Fruit fly (Drosophila melanogaster) whole organism, embryonic: ENCODE data around the gene mRpS18B.
A peak's percentile ranks its signal among the peaks of the same experiment; 100 is the strongest.

ENCODE experiments used
- BEAF-32 ChIP-seq: fragments of 200-800 bp; sonication (Bioruptor generic); optimal IDR thresholded peaks from 3 replicates; lab custom pipeline; 2017; ENCODE audit warnings: missing biosample characterization, missing genetic modification characterization, mild to moderate bottlenecking, moderate library complexity, missing genetic modification reagents
- Blimp-1 ChIP-seq: fragments of 200-800 bp; sonication (Bioruptor generic); optimal IDR thresholded peaks from 3 replicates; lab custom pipeline; 2018; ENCODE audit warnings: missing biosample characterization, missing genetic modification characterization, mild to moderate bottlenecking, moderate library complexity, missing genetic modification reagents
- CG10147 ChIP-seq: fragments of 200-800 bp; sonication (Bioruptor generic); optimal IDR thresholded peaks from 2 replicates; lab custom pipeline; 2019; ENCODE audit warnings: missing biosample characterization, mild to moderate bottlenecking, missing genetic modification characterization, moderate library complexity
- CG11093 ChIP-seq: fragments of 200-800 bp; sonication (Bioruptor generic); IDR thresholded peaks from 3 replicates; pipeline ENCODE4 v1.3.6; 2022; ENCODE audit warnings: missing biosample characterization, missing genetic modification characterization
- CG11456 ChIP-seq: fragments of 200-800 bp; sonication (Bioruptor generic); IDR thresholded peaks from 3 replicates; pipeline ENCODE4 v1.3.6; 2022; ENCODE audit warnings: missing biosample characterization, missing genetic modification characterization
- CG11504 ChIP-seq: fragments of 200-800 bp; sonication (Bioruptor generic); optimal IDR thresholded peaks from 3 replicates; lab custom pipeline; 2019; ENCODE audit warnings: missing biosample characterization, mild to moderate bottlenecking, missing genetic modification characterization, moderate library complexity
- CG12236 ChIP-seq: fragments of 200-800 bp; sonication (Bioruptor generic); optimal IDR thresholded peaks from 2 replicates; lab custom pipeline; 2016; ENCODE audit warnings: missing biosample characterization, missing genetic modification characterization
- CG12391 ChIP-seq: fragments of 200-800 bp; sonication (Bioruptor generic); optimal IDR thresholded peaks from 3 replicates; lab custom pipeline; 2018; ENCODE audit warnings: missing biosample characterization, mild to moderate bottlenecking, missing genetic modification characterization, moderate library complexity
- CG17612 ChIP-seq: fragments of 200-800 bp; sonication (Bioruptor generic); IDR thresholded peaks from 2 replicates; pipeline ENCODE4 v1.3.6; 2022; ENCODE audit warnings: missing biosample characterization, missing genetic modification characterization
- CG17912 ChIP-seq: fragments of 200-800 bp; sonication (Bioruptor generic); optimal IDR thresholded peaks from 2 replicates; lab custom pipeline; 2018; ENCODE audit warnings: missing biosample characterization, mild to moderate bottlenecking, missing genetic modification characterization
- CG2129 ChIP-seq: fragments of 200-800 bp; sonication (Bioruptor generic); IDR thresholded peaks from 2 replicates; pipeline ENCODE4 v1.3.6; 2022; ENCODE audit warnings: missing biosample characterization, missing genetic modification characterization; ENCODE audit not compliant: partially characterized antibody
- CG30020 ChIP-seq: fragments of 200-800 bp; optimal IDR thresholded peaks from 2 replicates; lab custom pipeline; 2019; ENCODE audit warnings: missing biosample characterization, mild to moderate bottlenecking, missing genetic modification characterization, moderate library complexity
- CG30403 ChIP-seq: fragments of 200-800 bp; sonication (Bioruptor generic); optimal IDR thresholded peaks from 3 replicates; lab custom pipeline; 2016; ENCODE audit warnings: missing biosample characterization, missing genetic modification characterization
- CG34376 ChIP-seq: fragments of 200-800 bp; sonication (Bioruptor generic); optimal IDR thresholded peaks from 2 replicates; lab custom pipeline; 2018; ENCODE audit warnings: missing biosample characterization, mild to moderate bottlenecking, missing genetic modification characterization
- CG3838 ChIP-seq: fragments of 200-800 bp; sonication (Bioruptor generic); optimal IDR thresholded peaks from 3 replicates; lab custom pipeline; 2016; ENCODE audit warnings: missing biosample characterization, missing genetic modification characterization
- CG3995 ChIP-seq: fragments of 200-800 bp; sonication (Bioruptor generic); optimal IDR thresholded peaks from 3 replicates; lab custom pipeline; 2016; ENCODE audit warnings: missing biosample characterization, missing genetic modification characterization
- CG5953 ChIP-seq: fragments of 200-800 bp; sonication (Bioruptor generic); IDR thresholded peaks from 2 replicates; pipeline ENCODE4 v1.3.6; 2022; ENCODE audit warnings: missing biosample characterization, missing genetic modification characterization
- CG7372 ChIP-seq: fragments of 200-800 bp; sonication (Bioruptor generic); IDR thresholded peaks from 2 replicates; pipeline ENCODE4 v1.3.6; 2022; ENCODE audit warnings: missing biosample characterization, missing genetic modification characterization
- CG8478 ChIP-seq: fragments of >200 bp; optimal IDR thresholded peaks from 2 replicates; lab custom pipeline; 2018
- Deaf1 ChIP-seq: fragments of 200-800 bp; optimal IDR thresholded peaks from 3 replicates; lab custom pipeline; 2019; ENCODE audit warnings: missing biosample characterization, mild to moderate bottlenecking, missing genetic modification characterization, moderate library complexity
- Dfd ChIP-seq, 2 experiments: fragments of >200 bp; optimal IDR thresholded peaks; 2 replicates each; lab custom pipeline; 2017; ENCODE audit warnings: missing biosample characterization in 2 of 2, missing genetic modification characterization in 2 of 2
- Doc2 ChIP-seq: fragments of 200-800 bp; sonication (Bioruptor generic); IDR thresholded peaks from 2 replicates; pipeline ENCODE4 v1.3.6; 2022; ENCODE audit warnings: missing biosample characterization, missing genetic modification characterization
- Fer3 ChIP-seq: fragments of 200-800 bp; sonication (Bioruptor generic); optimal IDR thresholded peaks from 2 replicates; lab custom pipeline; 2018; ENCODE audit warnings: missing biosample characterization, mild to moderate bottlenecking, missing genetic modification characterization, moderate library complexity
- Max ChIP-seq: fragments of 200-800 bp; sonication (Bioruptor generic); optimal IDR thresholded peaks from 2 replicates; lab custom pipeline; 2016; ENCODE audit warnings: missing biosample characterization, mild to moderate bottlenecking, missing genetic modification characterization
- Mes4 ChIP-seq: fragments of 200-800 bp; sonication (Bioruptor generic); optimal IDR thresholded peaks from 2 replicates; lab custom pipeline; 2016; ENCODE audit warnings: missing biosample characterization, missing genetic modification characterization
- Mrtf ChIP-seq: fragments of 200-800 bp; sonication (Bioruptor generic); IDR thresholded peaks from 3 replicates; pipeline ENCODE4 v1.3.6; 2022; ENCODE audit warnings: missing biosample characterization, missing genetic modification characterization
- Neu2 ChIP-seq: fragments of 200-800 bp; sonication (Bioruptor generic); optimal IDR thresholded peaks from 3 replicates; lab custom pipeline; 2016; ENCODE audit warnings: missing biosample characterization, missing genetic modification characterization, borderline replicate concordance
- Poxn ChIP-seq: fragments of 200-800 bp; sonication (Bioruptor generic); IDR thresholded peaks from 2 replicates; pipeline ENCODE4 v1.3.6; 2022; ENCODE audit warnings: missing biosample characterization, missing genetic modification characterization
- Ravus ChIP-seq: fragments of 200-800 bp; sonication (Bioruptor generic); IDR thresholded peaks from 2 replicates; pipeline ENCODE4 v1.3.6; 2022; ENCODE audit warnings: missing biosample characterization, missing genetic modification characterization
- Ssrp ChIP-seq: fragments of 200-800 bp; sonication (Bioruptor generic); optimal IDR thresholded peaks from 2 replicates; lab custom pipeline; 2018; ENCODE audit warnings: missing biosample characterization, mild to moderate bottlenecking, missing genetic modification characterization, moderate library complexity
- Taf1 ChIP-seq: fragments of 200-800 bp; sonication (Bioruptor generic); IDR thresholded peaks from 2 replicates; pipeline ENCODE4 v1.3.6; 2022; ENCODE audit warnings: missing biosample characterization, missing genetic modification characterization
- bab2 ChIP-seq: fragments of 200-800 bp; sonication (Bioruptor generic); optimal IDR thresholded peaks from 2 replicates; lab custom pipeline; 2016; ENCODE audit warnings: missing biosample characterization, missing genetic modification characterization
- disco-r ChIP-seq: fragments of 200-800 bp; sonication (Bioruptor generic); optimal IDR thresholded peaks from 2 replicates; lab custom pipeline; 2016; ENCODE audit warnings: missing biosample characterization, missing genetic modification characterization
- fru ChIP-seq: fragments of >200 bp; optimal IDR thresholded peaks from 2 replicates; lab custom pipeline; 2017
- fu2 ChIP-seq: fragments of 200-800 bp; sonication (Bioruptor generic); optimal IDR thresholded peaks from 2 replicates; lab custom pipeline; 2016; ENCODE audit warnings: missing biosample characterization, missing genetic modification characterization
- gem ChIP-seq: fragments of 200-800 bp; sonication (Bioruptor generic); optimal IDR thresholded peaks from 2 replicates; lab custom pipeline; 2019; ENCODE audit warnings: missing biosample characterization, mild to moderate bottlenecking, missing genetic modification characterization, moderate library complexity
- h ChIP-seq: fragments of >200 bp; optimal IDR thresholded peaks from 2 replicates; lab custom pipeline; 2017
- hb ChIP-seq: fragments of 200-800 bp; sonication (Bioruptor generic); IDR thresholded peaks from 3 replicates; pipeline ENCODE4 v1.3.6; 2022; ENCODE audit warnings: missing biosample characterization, missing genetic modification characterization; ENCODE audit not compliant: partially characterized antibody
- kay ChIP-seq: fragments of 200-800 bp; sonication (Bioruptor generic); optimal IDR thresholded peaks from 2 replicates; lab custom pipeline; 2016; ENCODE audit warnings: missing biosample characterization, missing genetic modification characterization
- lilli ChIP-seq: fragments of 200-800 bp; sonication (Bioruptor generic); optimal IDR thresholded peaks from 3 replicates; lab custom pipeline; 2016; ENCODE audit warnings: missing biosample characterization, missing genetic modification characterization
- lola ChIP-seq, 3 experiments: fragments of >200 bp in 2 of 3; fragments of 200-800 bp in 1 of 3; sonication (Bioruptor generic) in 1 of 3; optimal IDR thresholded peaks; 2 replicates each; lab custom pipeline; 2017 to 2019; ENCODE audit warnings: missing biosample characterization in 3 of 3, missing genetic modification characterization in 3 of 3, mild to moderate bottlenecking in 1 of 3, moderate library complexity in 1 of 3
- nau ChIP-seq: fragments of 200-800 bp; sonication (Bioruptor generic); optimal IDR thresholded peaks from 3 replicates; lab custom pipeline; 2017; ENCODE audit warnings: missing biosample characterization, mild to moderate bottlenecking, missing genetic modification characterization, missing genetic modification reagents
- nmo ChIP-seq: fragments of 200-800 bp; sonication (Bioruptor generic); optimal IDR thresholded peaks from 2 replicates; lab custom pipeline; 2018; ENCODE audit warnings: missing biosample characterization, mild to moderate bottlenecking, missing genetic modification characterization, moderate library complexity
- nom ChIP-seq: fragments of 200-800 bp; sonication (Bioruptor generic); optimal IDR thresholded peaks from 2 replicates; lab custom pipeline; 2017; ENCODE audit warnings: missing biosample characterization, missing genetic modification characterization, mild to moderate bottlenecking, moderate library complexity, missing genetic modification reagents
- p53 ChIP-seq: fragments of 200-800 bp; sonication (Bioruptor generic); optimal IDR thresholded peaks from 2 replicates; lab custom pipeline; 2016; ENCODE audit warnings: missing biosample characterization, missing genetic modification characterization
- pnt ChIP-seq: fragments of 200-800 bp; sonication (Bioruptor generic); optimal IDR thresholded peaks from 3 replicates; lab custom pipeline; 2016; ENCODE audit warnings: missing biosample characterization, missing genetic modification characterization
- sens-2 ChIP-seq: fragments of 200-800 bp; sonication (Bioruptor generic); IDR thresholded peaks from 2 replicates; pipeline ENCODE4 v1.3.6; 2022; ENCODE audit warnings: missing biosample characterization, missing genetic modification characterization
- sna ChIP-seq: fragments of 200-800 bp; sonication (Bioruptor generic); IDR thresholded peaks from 2 replicates; pipeline ENCODE4 v1.3.6; 2022; ENCODE audit warnings: missing biosample characterization, missing genetic modification characterization; ENCODE audit not compliant: partially characterized antibody
- ssp ChIP-seq: fragments of 200-800 bp; sonication (Bioruptor generic); IDR thresholded peaks from 2 replicates; pipeline ENCODE4 v1.3.6; 2022; ENCODE audit warnings: missing biosample characterization, missing genetic modification characterization
- tap ChIP-seq: fragments of 200-800 bp; optimal IDR thresholded peaks from 3 replicates; lab custom pipeline; 2019; ENCODE audit warnings: missing biosample characterization, mild to moderate bottlenecking, missing genetic modification characterization, moderate library complexity
- unc-4 ChIP-seq: fragments of 200-800 bp; sonication (Bioruptor generic); IDR thresholded peaks from 2 replicates; pipeline ENCODE4 v1.3.6; 2022; ENCODE audit warnings: missing biosample characterization, missing genetic modification characterization; ENCODE audit not compliant: partially characterized antibody

Gene mRpS18B

DNA sequence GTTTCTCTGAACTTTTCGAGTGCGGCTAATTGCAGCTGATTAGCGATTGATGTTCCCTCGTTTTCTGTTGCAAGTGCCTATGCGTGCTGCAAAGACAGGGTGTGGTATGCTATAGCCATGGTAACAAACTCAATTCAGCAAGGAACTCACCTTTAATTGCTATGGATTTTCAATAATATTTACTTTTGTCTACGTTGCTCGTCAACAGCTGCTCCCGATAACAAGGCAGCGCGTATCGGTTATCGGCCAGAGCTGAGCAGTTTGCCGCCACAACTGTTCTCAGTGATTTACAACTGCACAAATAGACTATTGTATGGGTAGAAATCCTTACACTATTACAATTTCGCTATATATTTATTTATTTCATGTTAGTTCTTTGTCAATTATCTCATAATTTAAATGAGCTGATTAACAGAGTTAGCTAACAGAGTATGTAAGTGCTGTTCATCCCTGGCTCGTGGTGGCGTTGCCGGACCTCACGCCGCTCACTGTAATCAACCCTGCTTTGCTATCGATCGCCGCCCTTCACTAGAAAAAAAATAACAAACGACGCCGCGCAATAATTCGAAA, 21.7 kb downstream of the mRpS18B start, which contains the start of the genes pr and neb (continued):
- no peak for TF ChIP-seq Mes4 (GFP tag; lab: Kevin White, UChicago)
- peak; percentile 86 for TF ChIP-seq nmo
- TF ChIP-seq CG11504 (tag; lab: Kevin White, UChicago): peak; percentile 78
- TF ChIP-seq ssp (GFP tag; lab: Robert Waterston, UW): no peak; the same call in 1 of the 2 replicates
- TF ChIP-seq CG11456 (GFP tag; lab: Robert Waterston, UW): 0 out of 3 replicates have a peak, but pooled peaks have one; percentile 58
- peak; percentile 16 for TF ChIP-seq disco-r (GFP tag; lab: Kevin White, UChicago)
- TF ChIP-seq nau (GFP tag; lab: Kevin White, UChicago): no peak
- 0 out of 2 replicates have a peak, but pooled peaks have one; percentile 11 for TF ChIP-seq CG7372 (GFP tag; lab: Robert Waterston, UW)
- TF ChIP-seq CG12391: peak; percentile 78
- no peak for TF ChIP-seq CG11093
- TF ChIP-seq nom (GFP tag; lab: Kevin White, UChicago): no peak
- peak; percentile 64 for TF ChIP-seq Max (GFP tag; lab: Kevin White, UChicago)
- no peak for TF ChIP-seq Taf1 (GFP tag; lab: Robert Waterston, UW)
- no peak for TF ChIP-seq fru
- TF ChIP-seq h (lab: Kevin White, UChicago): no peak
- TF ChIP-seq tap: no peak
- TF ChIP-seq CG8478 (lab: Kevin White, UChicago): no peak
- TF ChIP-seq CG17612: no peak
- no peak for TF ChIP-seq Poxn (GFP tag; lab: Robert Waterston, UW)
- TF ChIP-seq CG2129 (GFP tag; lab: Robert Waterston, UW): no peak
- TF ChIP-seq kay (GFP tag; lab: Kevin White, UChicago): no peak
- TF ChIP-seq CG5953 (GFP tag; lab: Robert Waterston, UW): peak; percentile 58; the same call in 1 of the 2 replicates
- TF ChIP-seq Ravus (GFP tag; lab: Robert Waterston, UW): no peak; the same call in 1 of the 2 replicates
- peak in 1 of 3 experiments; percentile 55 for TF ChIP-seq lola (GFP tag; optimal IDR thresholded peaks at IDR 0.05; lab: Kevin White, UChicago)
- 0 out of 3 replicates have a peak, but pooled peaks have one; percentile 56 for TF ChIP-seq Mrtf (GFP tag; lab: Robert Waterston, UW)
- TF ChIP-seq CG34376 (GFP tag; lab: Kevin White, UChicago): no peak
- no peak for TF ChIP-seq Fer3 (tag; lab: Kevin White, UChicago)
- TF ChIP-seq Deaf1 (tag; lab: Kevin White, UChicago): peak; percentile 34
- TF ChIP-seq Neu2 (GFP tag; lab: Kevin White, UChicago): no peak
- TF ChIP-seq lilli (GFP tag; lab: Kevin White, UChicago): peak; percentile 69
- TF ChIP-seq Dfd (GFP tag; optimal IDR thresholded peaks at IDR 0.05; lab: Kevin White, UChicago): no peak
- TF ChIP-seq CG10147 (GFP tag; lab: Kevin White, UChicago): peak; percentile 56
- TF ChIP-seq gem: peak; percentile 79
- no peak for TF ChIP-seq sens-2
- no peak for TF ChIP-seq Doc2 (GFP tag; lab: Robert Waterston, UW)
- peak; percentile 51 for TF ChIP-seq BEAF-32
- peak; percentile 64 for TF ChIP-seq sna (GFP tag; lab: Robert Waterston, UW)
- TF ChIP-seq bab2: peak; percentile 23
- TF ChIP-seq CG30020 (tag; lab: Kevin White, UChicago): peak; percentile 45
- no peak for TF ChIP-seq Blimp-1
- TF ChIP-seq hb: no peak
- no peak for TF ChIP-seq fu2 (GFP tag; lab: Kevin White, UChicago)
- TF ChIP-seq pnt (GFP tag; lab: Kevin White, UChicago): no peak
- no peak for TF ChIP-seq CG3838
- peak; percentile 43 for TF ChIP-seq CG17912 (GFP tag; lab: Kevin White, UChicago)
- TF ChIP-seq CG12236 (GFP tag; lab: Kevin White, UChicago): no peak
- TF ChIP-seq CG3995 (GFP tag; lab: Kevin White, UChicago): peak; percentile 96
- peak; percentile 74 for TF ChIP-seq CG30403 (GFP tag; lab: Kevin White, UChicago)
- peak; percentile 44; the same call in 1 of the 2 replicates for TF ChIP-seq unc-4 (GFP tag; lab: Robert Waterston, UW)
- TF ChIP-seq Ssrp: peak; percentile 37
- TF ChIP-seq p53 (GFP tag; lab: Kevin White, UChicago): peak; percentile 5
